Fruit fly (Drosophila melanogaster): Measurements from ENCODE around the gene CG7800.

The CG7800 gene

dm6 chr3R:8264302-8265080 lies 46.7 kb downstream of the CG7800 start, which contains the start of the genes RPA1 and Mcm2 (continued):
- TF ChIP-seq emc (GFP tag; optimal IDR thresholded peaks at IDR 0.05), result no peak
- peak; percentile 67 for TF ChIP-seq D19B (GFP tag; optimal IDR thresholded peaks at IDR 0.05)
- no peak for TF ChIP-seq CG6854 (GFP tag; optimal IDR thresholded peaks at IDR 0.05)
- 0 out of 3 replicates have a peak, but pooled peaks have one; percentile 6 for TF ChIP-seq zen2 (GFP tag; IDR thresholded peaks at IDR 0.05; ENCODE audit: partially characterized antibody)
- peak; percentile 87 for TF ChIP-seq nmo (GFP tag; optimal IDR thresholded peaks at IDR 0.05)
- TF ChIP-seq trh (GFP tag; optimal IDR thresholded peaks at IDR 0.05), result peak; percentile 49
- TF ChIP-seq hkb (optimal IDR thresholded peaks at IDR 0.05), result no peak
- TF ChIP-seq hkb (GFP tag; IDR thresholded peaks at IDR 0.05), result no peak; the same call in 1 of the 2 replicates
- TF ChIP-seq D19A (tag; optimal IDR thresholded peaks at IDR 0.05), result peak; percentile 61
- no peak for TF ChIP-seq CG8944 (GFP tag; optimal IDR thresholded peaks at IDR 0.05)
- peak; percentile 93 for TF ChIP-seq NFAT (GFP tag; IDR thresholded peaks at IDR 0.05)
- TF ChIP-seq NC2α (GFP tag; optimal IDR thresholded peaks at IDR 0.05), result no peak
- peak; percentile 80 for TF ChIP-seq CG9817 (tag; optimal IDR thresholded peaks at IDR 0.05)
- TF ChIP-seq CG11398 (GFP tag; optimal IDR thresholded peaks at IDR 0.05), result no peak
- TF ChIP-seq CG5180 (GFP tag; optimal IDR thresholded peaks at IDR 0.05), result no peak
- TF ChIP-seq Bdp1 (GFP tag; optimal IDR thresholded peaks at IDR 0.05), result no peak
- peak; percentile 41 for TF ChIP-seq CG4617 (GFP tag; optimal IDR thresholded peaks at IDR 0.05; ENCODE audit: borderline replicate concordance)
- TF ChIP-seq CG4424 (GFP tag; optimal IDR thresholded peaks at IDR 0.05), result peak; percentile 84
- peak; percentile 33 for TF ChIP-seq tup (GFP tag; optimal IDR thresholded peaks at IDR 0.05)
- peak; percentile 44 for TF ChIP-seq onecut (GFP tag; IDR thresholded peaks at IDR 0.05)
- peak; percentile 62 for TF ChIP-seq slou (GFP tag; optimal IDR thresholded peaks at IDR 0.05)
- no peak for TF ChIP-seq NK7.1 (GFP tag; optimal IDR thresholded peaks at IDR 0.05)
- peak; percentile 55 for TF ChIP-seq scrt (GFP tag; optimal IDR thresholded peaks at IDR 0.05)
- TF ChIP-seq Ssrp (tag; optimal IDR thresholded peaks at IDR 0.05), result peak; percentile 82
- peak; percentile 58 for TF ChIP-seq Antp (GFP tag; optimal IDR thresholded peaks at IDR 0.05)
- peak; percentile 34 for TF ChIP-seq dm (GFP tag; optimal IDR thresholded peaks at IDR 0.05)
- peak; percentile 81 for TF ChIP-seq CG8924 (tag; optimal IDR thresholded peaks at IDR 0.05)
- peak; percentile 83 for TF ChIP-seq CG11504 (tag; optimal IDR thresholded peaks at IDR 0.05)
- peak; percentile 74 for TF ChIP-seq Meics (GFP tag; optimal IDR thresholded peaks at IDR 0.05)
- TF ChIP-seq CG14667 (GFP tag; IDR thresholded peaks at IDR 0.05), result peak; percentile 81
- peak; percentile 48; the same call in 1 of the 2 replicates for TF ChIP-seq Rx (GFP tag; IDR thresholded peaks at IDR 0.05)
- TF ChIP-seq run (tag; optimal IDR thresholded peaks at IDR 0.05), result no peak
- peak; percentile 82 for TF ChIP-seq lmd (GFP tag; IDR thresholded peaks at IDR 0.05)
- peak; percentile 44; the same call in 1 of the 2 replicates for TF ChIP-seq stc (GFP tag; IDR thresholded peaks at IDR 0.05)
- TF ChIP-seq CG13296 (GFP tag; optimal IDR thresholded peaks at IDR 0.05), result peak; percentile 69
- TF ChIP-seq Drgx (GFP tag; IDR thresholded peaks at IDR 0.05), result peak; percentile 72
- no peak for TF ChIP-seq ERR (GFP tag; optimal IDR thresholded peaks at IDR 0.05)
- TF ChIP-seq C15 (GFP tag; IDR thresholded peaks at IDR 0.05), result 0 out of 3 replicates have a peak, but pooled peaks have one; percentile 6
- TF ChIP-seq btn (GFP tag; optimal IDR thresholded peaks at IDR 0.05), result no peak
- TF ChIP-seq Dp (GFP tag; optimal IDR thresholded peaks at IDR 0.05), result peak; percentile 76
- TF ChIP-seq cwo (GFP tag; optimal IDR thresholded peaks at IDR 0.05), result peak; percentile 49
- TF ChIP-seq CG8281 (tag; optimal IDR thresholded peaks at IDR 0.05), result peak; percentile 50
- TF ChIP-seq eve (GFP tag; optimal IDR thresholded peaks at IDR 0.05), result no peak
- TF ChIP-seq HLH4C (GFP tag; IDR thresholded peaks at IDR 0.05; ENCODE audit: partially characterized antibody), result no peak
- peak; percentile 81 for TF ChIP-seq Usf (GFP tag; optimal IDR thresholded peaks at IDR 0.05)
- peak; percentile 47 for TF ChIP-seq kay (GFP tag; optimal IDR thresholded peaks at IDR 0.05)
- TF ChIP-seq CG15073 (GFP tag; optimal IDR thresholded peaks at IDR 0.05), result peak; percentile 18
- peak; percentile 60 for TF ChIP-seq ap (GFP tag; IDR thresholded peaks at IDR 0.05)
- TF ChIP-seq ac (GFP tag; optimal IDR thresholded peaks at IDR 0.05), result no peak
- TF ChIP-seq phol (tag; optimal IDR thresholded peaks at IDR 0.05), result peak; percentile 80

Data from whole organism, embryonic.